Worm (Caenorhabditis elegans) whole organism, early embryonic: ENCODE measurements around the gene Y45F10C.6.
"Not testable (repeated sequence)": the region's sequence is repeated elsewhere in the genome, so short reads cannot be mapped to it uniquely, and the experiment has no call there.

Source experiments
- B0310.2 ChIP-seq: sonication (generic microtip); optimal IDR thresholded peaks from 2 replicates; lab custom pipeline; 2016; ENCODE audit warnings: mild to moderate bottlenecking, missing genetic modification characterization, missing compliant biosample characterization
- F13C5.2 ChIP-seq: sonication (generic microtip); optimal IDR thresholded peaks from 2 replicates; lab custom pipeline; 2017; ENCODE audit warnings: mild to moderate bottlenecking, missing genetic modification characterization, inconsistent platforms, missing compliant biosample characterization
- aly-1 ChIP-seq: sonication (generic microtip); optimal IDR thresholded peaks from 2 replicates; lab custom pipeline; 2016; ENCODE audit warnings: missing genetic modification characterization, missing compliant biosample characterization
- ama-1 ChIP-seq: fragments of 150-350 bp; optimal IDR thresholded peaks from 2 replicates; lab custom pipeline; 2014
- ceh-13 ChIP-seq: fragments of 200-800 bp; sonication (Bioruptor generic); optimal IDR thresholded peaks from 2 replicates; lab custom pipeline; 2018; ENCODE audit warnings: mild to moderate bottlenecking, missing genetic modification characterization, missing compliant biosample characterization
- ceh-36 ChIP-seq: sonication (generic microtip); optimal IDR thresholded peaks from 2 replicates; lab custom pipeline; 2016; ENCODE audit warnings: missing genetic modification characterization, inconsistent platforms, missing compliant biosample characterization
- ets-7 ChIP-seq: sonication (generic microtip); optimal IDR thresholded peaks from 2 replicates; lab custom pipeline; 2016; ENCODE audit warnings: missing genotype, missing genetic modification characterization, missing compliant biosample characterization
- flt-1 ChIP-seq: fragments of 200-800 bp; sonication (Bioruptor generic); IDR thresholded peaks from 2 replicates; pipeline ENCODE4 v1.3.6; 2022; ENCODE audit warnings: missing genetic modification characterization, missing compliant biosample characterization
- hmbx-1 ChIP-seq: sonication (generic microtip); optimal IDR thresholded peaks from 2 replicates; lab custom pipeline; 2016; ENCODE audit warnings: mild to moderate bottlenecking, missing genetic modification characterization, missing compliant biosample characterization
- hmg-4 ChIP-seq: fragments of 200-800 bp; sonication (Bioruptor generic); optimal IDR thresholded peaks from 2 replicates; lab custom pipeline; 2018; ENCODE audit warnings: mild to moderate bottlenecking, missing genetic modification characterization, missing compliant biosample characterization
- hnd-1 ChIP-seq: sonication (generic microtip); optimal IDR thresholded peaks from 2 replicates; lab custom pipeline; 2016; ENCODE audit warnings: missing genetic modification characterization, missing compliant biosample characterization
- pes-1 ChIP-seq: fragments of 200-800 bp; sonication (Bioruptor generic); IDR thresholded peaks from 2 replicates; pipeline ENCODE4 v1.3.6; 2022; ENCODE audit warnings: missing genetic modification reagents, missing genetic modification characterization, missing compliant biosample characterization
- scrt-1 ChIP-seq: fragments of 200-800 bp; sonication (Bioruptor generic); IDR thresholded peaks from 2 replicates; pipeline ENCODE4 v1.3.6; 2022; ENCODE audit warnings: missing genetic modification characterization, missing compliant biosample characterization
- sea-1 ChIP-seq: fragments of 200-800 bp; sonication (Bioruptor generic); conservative IDR thresholded peaks from 2 replicates; pipeline ENCODE4 v1.3.6; 2022; ENCODE audit warnings: missing genetic modification characterization, missing compliant biosample characterization
- tbx-11 ChIP-seq: fragments of 200-800 bp; sonication (Bioruptor generic); IDR thresholded peaks from 2 replicates; pipeline ENCODE4 v1.3.6; 2022; ENCODE audit warnings: missing genetic modification characterization, missing compliant biosample characterization
- tbx-37 ChIP-seq: fragments of 200-800 bp; sonication (Bioruptor generic); conservative IDR thresholded peaks from 2 replicates; pipeline ENCODE4 v1.3.6; 2022; ENCODE audit warnings: missing genetic modification reagents, missing genetic modification characterization, missing compliant biosample characterization
- tra-4 ChIP-seq: sonication (generic microtip); optimal IDR thresholded peaks from 2 replicates; lab custom pipeline; 2017; ENCODE audit warnings: missing genetic modification characterization, missing compliant biosample characterization

Gene Y45F10C.6

ce11 chrIV:13639027-13639426 is 13.1 kb upstream of the Y45F10C.6 start, which contains the start of gene ugt-22:
ugt-22 (plus strand) TSS chrIV:13639260.
- TF ChIP-seq tra-4 (tag; lab: Kevin White, UChicago), result no peak
- TF ChIP-seq sea-1 (GFP tag; lab: Robert Waterston, UW), result no peak
- TF ChIP-seq scrt-1 (GFP tag; lab: Robert Waterston, UW), result no peak
- TF ChIP-seq hmg-4 (GFP tag; lab: Kevin White, UChicago), result no peak
- TF ChIP-seq tbx-11 (GFP tag; lab: Robert Waterston, UW), result no peak

ce11 chrIV:13645823-13646222 is 6.3 kb upstream of the Y45F10C.6 start, which contains the start of gene srz-29:
srz-29 (minus strand) TSS chrIV:13645923.
- no peak for TF ChIP-seq aly-1
- no peak for TF ChIP-seq hnd-1 (tag; lab: Kevin White, UChicago)
- TF ChIP-seq tbx-37 (GFP tag; lab: Robert Waterston, UW), result no peak
- no peak for TF ChIP-seq ceh-13 (GFP tag; lab: Kevin White, UChicago)

- TF ChIP-seq sea-1 (GFP tag; lab: Robert Waterston, UW), result no peak
- no peak for TF ChIP-seq flt-1 (GFP tag; lab: Robert Waterston, UW)
- TF ChIP-seq hmg-4 (GFP tag; lab: Kevin White, UChicago), result no peak
- no peak for TF ChIP-seq pes-1 (GFP tag; lab: Robert Waterston, UW)
- TF ChIP-seq tbx-11 (GFP tag; lab: Robert Waterston, UW), result no peak
- TF ChIP-seq tbx-37 (GFP tag; lab: Robert Waterston, UW), result no peak
- TF ChIP-seq ceh-36 (tag; lab: Kevin White, UChicago), result no peak
- TF ChIP-seq aly-1, result no peak
Observed at ce11 chrIV:13647558-13647957, 4.6 kb upstream of the Y45F10C.6 start, which contains the start of gene ule-4. ule-4 (minus strand) TSS chrIV:13647658.

ce11 chrIV:13649126-13649525 is 3.0 kb upstream of the Y45F10C.6 start, which contains the start of gene C08F11.10:
C08F11.10 (minus strand) TSS chrIV:13649226.
- no peak for TF ChIP-seq B0310.2 (tag; lab: Kevin White, UChicago)
- TF ChIP-seq aly-1, result no peak
- no peak for TF ChIP-seq tbx-11 (GFP tag; lab: Robert Waterston, UW)
- no peak for TF ChIP-seq F13C5.2 (tag; lab: Kevin White, UChicago)
- no peak for TF ChIP-seq hmg-4 (GFP tag; lab: Kevin White, UChicago)
- TF ChIP-seq ets-7, result no peak
- TF ChIP-seq scrt-1 (GFP tag; lab: Robert Waterston, UW), result no peak

- TF ChIP-seq ceh-36 (tag; lab: Kevin White, UChicago) (no peak), flt-1 (GFP tag; lab: Robert Waterston, UW) (no peak), sea-1 (GFP tag; lab: Robert Waterston, UW) (no peak), ama-1 (no peak), tra-4 (tag; lab: Kevin White, UChicago) (no peak), aly-1 (no peak), tbx-37 (GFP tag; lab: Robert Waterston, UW) (no peak), pes-1 (GFP tag; lab: Robert Waterston, UW) (no peak), tbx-11 (GFP tag; lab: Robert Waterston, UW) (no peak), scrt-1 (GFP tag; lab: Robert Waterston, UW) (no peak), B0310.2 (tag; lab: Kevin White, UChicago) (no peak), hnd-1 (tag; lab: Kevin White, UChicago) (no peak), hmg-4 (GFP tag; lab: Kevin White, UChicago) (no peak), ets-7 (no peak), ceh-13 (GFP tag; lab: Kevin White, UChicago) (no peak), hmbx-1 (tag; lab: Kevin White, UChicago) (no peak), F13C5.2 (tag; lab: Kevin White, UChicago) (no peak)
Observed at ce11 chrIV:13650238-13650637, 1.9 kb upstream of the Y45F10C.6 start, which contains the start of gene C08F11.17. C08F11.17 (minus strand) TSS chrIV:13650338.

ce11 chrIV:13651411-13651810 is 712 bp upstream of the Y45F10C.6 start, which contains the start of gene C08F11.12:
C08F11.12 (minus strand) TSS chrIV:13651511.
- not testable (repeated sequence) for TF ChIP-seq tra-4 (tag; lab: Kevin White, UChicago); B0310.2 (tag; lab: Kevin White, UChicago); pes-1 (GFP tag; lab: Robert Waterston, UW)

- not testable (repeated sequence) for TF ChIP-seq F13C5.2 (tag; lab: Kevin White, UChicago); B0310.2 (tag; lab: Kevin White, UChicago); aly-1
Observed at ce11 chrIV:13659449-13659848, 7.3 kb downstream of the Y45F10C.6 start, which contains the start of gene Y45F10C.1. Y45F10C.1 (minus strand) TSS chrIV:13659549.

ce11 chrIV:13662570-13662969 is 10.4 kb downstream of the Y45F10C.6 start, which contains the start of gene Y45F10C.2:
Y45F10C.2 (minus strand) TSS chrIV:13662670.
- not testable (repeated sequence) for TF ChIP-seq ceh-13 (GFP tag; lab: Kevin White, UChicago); aly-1; F13C5.2 (tag; lab: Kevin White, UChicago)

- no peak for TF ChIP-seq hmg-4 (GFP tag; lab: Kevin White, UChicago)
- TF ChIP-seq flt-1 (GFP tag; lab: Robert Waterston, UW), result no peak
- TF ChIP-seq scrt-1 (GFP tag; lab: Robert Waterston, UW), result no peak
- TF ChIP-seq hmbx-1 (tag; lab: Kevin White, UChicago), result no peak
- no peak for TF ChIP-seq ceh-36 (tag; lab: Kevin White, UChicago)
- no peak for TF ChIP-seq ets-7
- no peak for TF ChIP-seq ceh-13 (GFP tag; lab: Kevin White, UChicago)
- TF ChIP-seq F13C5.2 (tag; lab: Kevin White, UChicago), result no peak
- TF ChIP-seq hnd-1 (tag; lab: Kevin White, UChicago), result no peak
- no peak for TF ChIP-seq B0310.2 (tag; lab: Kevin White, UChicago)
- TF ChIP-seq aly-1, result no peak
- no peak for TF ChIP-seq tbx-11 (GFP tag; lab: Robert Waterston, UW)
- TF ChIP-seq tbx-37 (GFP tag; lab: Robert Waterston, UW), result no peak
- TF ChIP-seq sea-1 (GFP tag; lab: Robert Waterston, UW), result no peak
- no peak for TF ChIP-seq tra-4 (tag; lab: Kevin White, UChicago)
- TF ChIP-seq pes-1 (GFP tag; lab: Robert Waterston, UW), result no peak
- TF ChIP-seq ama-1, result no peak
Observed at ce11 chrIV:13664090-13664489, 12.0 kb downstream of the Y45F10C.6 start, which contains the start of gene Y45F10C.4. Y45F10C.4 (minus strand) TSS chrIV:13664190.
